Fruit fly (Drosophila melanogaster): ENCODE measurements around the gene Gr98a.

- TF ChIP-seq EcR (GFP tag; optimal IDR thresholded peaks at IDR 0.05): no peak
- TF ChIP-seq psq (optimal IDR thresholded peaks at IDR 0.05): no peak
- no peak for TF ChIP-seq Dll (optimal IDR thresholded peaks at IDR 0.05)
- TF ChIP-seq CG8478 (optimal IDR thresholded peaks at IDR 0.05): no peak
These were observed 14.2 kb downstream of the Gr98a start, which contains the start of gene CG43139 for dm6 chr3R:27501938-27502337.
